Worm (Caenorhabditis elegans) whole organism, L4 larva: ENCODE results near the gene cls-2.

Source experiments
- D1046.2 ChIP-seq: fragments of 200-800 bp; sonication (Bioruptor generic); IDR thresholded peaks from 2 replicates; pipeline ENCODE4 v1.3.6; 2022; ENCODE audit warnings: missing genetic modification characterization, missing compliant biosample characterization
- F26F4.8 ChIP-seq: fragments of 200-800 bp; sonication (Bioruptor generic); conservative IDR thresholded peaks from 2 replicates; pipeline ENCODE4 v1.3.6; 2022; ENCODE audit warnings: missing genetic modification characterization, missing compliant biosample characterization
- T20F7.1 ChIP-seq: fragments of 200-800 bp; sonication (Bioruptor generic); optimal IDR thresholded peaks from 2 replicates; lab custom pipeline; 2018; ENCODE audit warnings: mild to moderate bottlenecking, missing genetic modification characterization, missing compliant biosample characterization
- T26A8.4 ChIP-seq: fragments of 200-800 bp; sonication (Bioruptor generic); IDR thresholded peaks from 2 replicates; pipeline ENCODE4 v1.3.6; 2022; ENCODE audit warnings: missing genetic modification characterization, missing compliant biosample characterization
- Y48G9A.11 ChIP-seq: fragments of 200-800 bp; sonication (Bioruptor generic); IDR thresholded peaks from 2 replicates; pipeline ENCODE4 v1.3.6; 2022; ENCODE audit warnings: missing genetic modification reagents, missing genetic modification characterization, missing compliant biosample characterization
- ZK337.2 ChIP-seq: fragments of 200-800 bp; sonication (Bioruptor generic); IDR thresholded peaks from 2 replicates; pipeline ENCODE4 v1.3.6; 2022; ENCODE audit warnings: missing genetic modification reagents, missing genetic modification characterization, missing compliant biosample characterization
- aha-1 ChIP-seq: fragments of 150-350 bp; peaks from one replicate; lab custom pipeline; 2014; ENCODE audit warnings: missing biosample characterization, missing genetic modification characterization
- ceh-20 ChIP-seq: fragments of 200-800 bp; sonication (Bioruptor generic); IDR thresholded peaks from 2 replicates; pipeline ENCODE4 v1.3.6; 2022; ENCODE audit warnings: missing genetic modification reagents, missing genetic modification characterization, missing compliant biosample characterization
- cey-2 ChIP-seq: sonication (generic microtip); optimal IDR thresholded peaks from 3 replicates; lab custom pipeline; 2017; ENCODE audit warnings: missing genetic modification characterization, mild to moderate bottlenecking, missing compliant biosample characterization, antibody characterized with exemption, borderline replicate concordance; ENCODE audit not compliant: insufficient read depth
- ctbp-1 ChIP-seq: fragments of 200-800 bp; sonication (Bioruptor generic); IDR thresholded peaks from 2 replicates; pipeline ENCODE4 v1.3.6; 2022; ENCODE audit warnings: missing genetic modification reagents, missing genetic modification characterization, missing compliant biosample characterization
- daf-16 ChIP-seq, 3 experiments: sonication (generic microtip); optimal IDR thresholded peaks; 2 replicates each; lab custom pipeline; 2016 to 2017; ENCODE audit warnings: missing genetic modification characterization in 3 of 3, missing genetic modification reagents in 3 of 3, mild to moderate bottlenecking in 2 of 3, missing compliant biosample characterization in 2 of 3, missing biosample characterization in 1 of 3, moderate library complexity in 1 of 3
- dve-1 ChIP-seq: sonication (generic microtip); optimal IDR thresholded peaks from 2 replicates; lab custom pipeline; 2017; ENCODE audit warnings: antibody characterized with exemption, mild to moderate bottlenecking, missing genetic modification characterization, missing compliant biosample characterization; ENCODE audit not compliant: insufficient read depth
- gei-8 ChIP-seq: fragments of 200-800 bp; sonication (Bioruptor generic); optimal IDR thresholded peaks from 2 replicates; lab custom pipeline; 2018; ENCODE audit warnings: mild to moderate bottlenecking, missing genetic modification characterization, missing compliant biosample characterization
- hif-1 ChIP-seq, 2 experiments: sonication (generic microtip); optimal IDR thresholded peaks; 2 replicates each; lab custom pipeline; 2016 to 2017; ENCODE audit warnings: missing compliant biosample characterization in 2 of 2, missing genetic modification characterization in 2 of 2, missing genetic modification reagents in 2 of 2, missing genotype in 2 of 2, mild to moderate bottlenecking in 1 of 2
- hlh-11 ChIP-seq: fragments of 200-800 bp; sonication (Bioruptor generic); optimal IDR thresholded peaks from 2 replicates; lab custom pipeline; 2018; ENCODE audit warnings: mild to moderate bottlenecking, missing genetic modification characterization, missing compliant biosample characterization
- hlh-30 ChIP-seq: sonication (generic microtip); optimal IDR thresholded peaks from 2 replicates; lab custom pipeline; 2017; ENCODE audit warnings: antibody characterized with exemption, mild to moderate bottlenecking, missing genetic modification characterization, missing compliant biosample characterization; ENCODE audit not compliant: insufficient read depth
- hmg-1.1 ChIP-seq: fragments of 200-800 bp; sonication (Bioruptor generic); IDR thresholded peaks from 2 replicates; pipeline ENCODE4 v1.3.6; 2022; ENCODE audit warnings: missing genetic modification reagents, missing genetic modification characterization, missing compliant biosample characterization
- jun-1 ChIP-seq: fragments of 150-350 bp; optimal IDR thresholded peaks from 2 replicates; lab custom pipeline; 2014; ENCODE audit warnings: missing biosample characterization, missing genetic modification reagents, missing genetic modification characterization
- lin-1 ChIP-seq: fragments of 200-800 bp; sonication (Bioruptor generic); IDR thresholded peaks from 2 replicates; pipeline ENCODE4 v1.3.6; 2022; ENCODE audit warnings: missing genetic modification reagents, missing genetic modification characterization, missing compliant biosample characterization
- lin-13 ChIP-seq: fragments of 150-350 bp; optimal IDR thresholded peaks from 2 replicates; lab custom pipeline; 2014; ENCODE audit warnings: missing biosample characterization, missing genetic modification reagents, missing genetic modification characterization
- lsy-2 ChIP-seq, 2 experiments: fragments of 150-350 bp in 1 of 2; sonication (generic microtip) in 1 of 2; optimal IDR thresholded peaks; 2 replicates each; lab custom pipeline; 2014 to 2017; ENCODE audit warnings: missing biosample characterization in 2 of 2, missing genetic modification characterization in 2 of 2
- madf-9 ChIP-seq: fragments of 200-800 bp; sonication (Bioruptor generic); conservative IDR thresholded peaks from 2 replicates; pipeline ENCODE4 v1.3.6; 2022; ENCODE audit warnings: missing genetic modification reagents, missing genetic modification characterization, missing compliant biosample characterization
- mdt-29 ChIP-seq: fragments of 200-800 bp; sonication (Bioruptor generic); IDR thresholded peaks from 2 replicates; pipeline ENCODE4 v1.3.6; 2022; ENCODE audit warnings: missing genetic modification reagents, missing genetic modification characterization, missing compliant biosample characterization
- mep-1 ChIP-seq: fragments of 150-350 bp; sonication (generic microtip); optimal IDR thresholded peaks from 3 replicates; lab custom pipeline; 2014; ENCODE audit warnings: missing biosample characterization, missing genetic modification characterization
- mes-2 ChIP-seq: sonication (generic microtip); optimal IDR thresholded peaks from 2 replicates; lab custom pipeline; 2016; ENCODE audit warnings: missing genotype, mild to moderate bottlenecking, missing genetic modification characterization, missing compliant biosample characterization; ENCODE audit not compliant: poor library complexity, severe bottlenecking
- mxl-3 ChIP-seq: fragments of 200-800 bp; sonication (Bioruptor generic); optimal IDR thresholded peaks from 2 replicates; lab custom pipeline; 2018; ENCODE audit warnings: mild to moderate bottlenecking, missing genetic modification characterization, missing compliant biosample characterization
- nhr-76 ChIP-seq: fragments of 150-350 bp; optimal IDR thresholded peaks from 2 replicates; lab custom pipeline; 2014; ENCODE audit warnings: missing biosample characterization, missing genetic modification characterization
- pha-4 ChIP-seq, 2 experiments: fragments of 150-350 bp in 1 of 2; fragments of 200-800 bp in 1 of 2; sonication (Bioruptor generic) in 1 of 2; IDR thresholded peaks in 1 of 2; optimal IDR thresholded peaks in 1 of 2; 2 replicates each; pipeline versions ENCODE4 v1.3.6 to Lab custom; 2014 to 2022; ENCODE audit warnings: missing genetic modification characterization in 2 of 2, missing genetic modification reagents in 2 of 2, missing biosample characterization in 1 of 2, missing compliant biosample characterization in 1 of 2
- php-3 ChIP-seq: fragments of 200-800 bp; sonication (Bioruptor generic); IDR thresholded peaks from 2 replicates; pipeline ENCODE4 v1.3.6; 2022; ENCODE audit warnings: missing genetic modification reagents, missing genetic modification characterization, missing compliant biosample characterization
- rbr-2 ChIP-seq: sonication (generic microtip); optimal IDR thresholded peaks from 2 replicates; lab custom pipeline; 2016; ENCODE audit warnings: missing genotype, missing genetic modification characterization, missing compliant biosample characterization
- saeg-2 ChIP-seq: fragments of 200-800 bp; sonication (Bioruptor generic); IDR thresholded peaks from 2 replicates; pipeline ENCODE4 v1.3.6; 2022; ENCODE audit warnings: missing genetic modification reagents, missing genetic modification characterization, missing compliant biosample characterization
- set-16 ChIP-seq: fragments of 200-800 bp; sonication (Bioruptor generic); IDR thresholded peaks from 2 replicates; pipeline ENCODE4 v1.3.6; 2022; ENCODE audit warnings: missing genetic modification reagents, missing genetic modification characterization, missing compliant biosample characterization
- skn-1 ChIP-seq: fragments of 150-350 bp; optimal IDR thresholded peaks from 2 replicates; lab custom pipeline; 2014; ENCODE audit warnings: missing biosample characterization, missing genetic modification characterization
- spr-1 ChIP-seq: sonication (generic microtip); optimal IDR thresholded peaks from 2 replicates; lab custom pipeline; 2016; ENCODE audit warnings: mild to moderate bottlenecking, missing genetic modification characterization, missing compliant biosample characterization
- tra-1 ChIP-seq: fragments of 200-800 bp; sonication (Bioruptor generic); IDR thresholded peaks from 2 replicates; pipeline ENCODE4 v1.3.6; 2022; ENCODE audit warnings: missing genetic modification reagents, missing genetic modification characterization, missing compliant biosample characterization
- vab-7 ChIP-seq: fragments of 200-800 bp; sonication (Bioruptor generic); IDR thresholded peaks from 2 replicates; pipeline ENCODE4 v1.3.6; 2022; ENCODE audit warnings: missing genetic modification reagents, missing genetic modification characterization, missing compliant biosample characterization
- zfp-3 ChIP-seq: fragments of 200-800 bp; sonication (Bioruptor generic); conservative IDR thresholded peaks from 2 replicates; pipeline ENCODE4 v1.3.6; 2022; ENCODE audit warnings: missing genetic modification reagents, missing genetic modification characterization, missing compliant biosample characterization
- zip-11 ChIP-seq: fragments of 200-800 bp; sonication (Bioruptor generic); IDR thresholded peaks from 2 replicates; pipeline ENCODE4 v1.3.6; 2022; ENCODE audit warnings: missing genetic modification characterization, missing compliant biosample characterization
- ztf-11 ChIP-seq: fragments of 150-350 bp; optimal IDR thresholded peaks from 2 replicates; lab custom pipeline; 2014; ENCODE audit warnings: missing biosample characterization, missing genetic modification characterization

Gene cls-2

DNA sequence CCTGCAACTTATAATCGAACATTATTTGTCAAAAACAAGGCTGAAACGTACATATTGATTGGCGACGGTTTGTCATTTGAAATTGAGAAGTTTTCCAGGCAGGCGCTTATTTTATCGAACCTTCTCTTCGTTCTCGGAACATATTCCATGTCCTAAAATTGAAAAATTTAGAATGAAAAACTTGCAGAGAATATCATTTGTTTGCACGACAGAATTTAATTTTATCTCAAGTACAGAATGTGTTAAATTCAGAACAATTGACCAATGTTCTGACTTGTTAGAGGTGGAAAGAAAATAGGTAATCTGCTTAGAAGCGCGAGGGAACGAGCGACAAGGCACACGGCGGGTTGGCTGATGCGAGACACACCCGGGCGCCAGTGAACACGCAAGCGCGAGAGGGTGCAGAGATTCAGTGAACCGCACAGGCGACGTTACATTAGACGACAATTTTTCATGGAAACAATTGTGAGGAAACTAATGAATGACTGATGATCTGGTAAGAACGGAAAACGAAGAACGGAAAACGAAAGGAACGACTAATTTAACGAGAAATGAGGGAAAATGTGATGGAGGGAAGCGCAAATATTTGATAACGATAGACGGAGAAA is 2.4 kb upstream of the cls-2 start (continued):
- TF ChIP-seq zfp-3 (GFP tag; lab: Robert Waterston, UW) (peak; percentile 79), lin-13 (GFP tag; lab: Kevin White, UChicago) (peak; percentile 37), hlh-30 (tag; lab: Kevin White, UChicago) (peak; percentile 65), mes-2 (tag; lab: Kevin White, UChicago) (peak; percentile 59), T26A8.4 (GFP tag; lab: Robert Waterston, UW) (peak; percentile 20; the same call in 1 of the 2 replicates), skn-1 (tag; lab: Kevin White, UChicago) (no peak), ctbp-1 (GFP tag; lab: Robert Waterston, UW) (peak; percentile 78), nhr-76 (no peak), tra-1 (0 out of 2 replicates have a peak, but pooled peaks have one; percentile 24), set-16 (GFP tag; lab: Robert Waterston, UW) (peak; percentile 74), D1046.2 (GFP tag; lab: Robert Waterston, UW) (peak; percentile 73), hmg-1.1 (peak; percentile 82), zip-11 (peak; percentile 44; the same call in 1 of the 2 replicates), mep-1 (tag; lab: Kevin White, UChicago) (peak; percentile 54), lsy-2 (tag; optimal IDR thresholded peaks at IDR 0.05; lab: Kevin White, UChicago) (no peak), dve-1 (tag; lab: Kevin White, UChicago) (peak; percentile 4), rbr-2 (tag; lab: Kevin White, UChicago) (peak; percentile 43), daf-16 (GFP tag; optimal IDR thresholded peaks at IDR 0.05; lab: Kevin White, UChicago) (peak in 1 of 2 experiments; percentile 29), daf-16 (tag; optimal IDR thresholded peaks at IDR 0.05; lab: Kevin White, UChicago) (peak; percentile 6), hif-1 (tag; optimal IDR thresholded peaks at IDR 0.05; lab: Kevin White, UChicago) (peak in 1 of 2 experiments; percentile 10), Y48G9A.11 (GFP tag; lab: Robert Waterston, UW) (peak; percentile 69), lin-1 (GFP tag; lab: Robert Waterston, UW) (peak; percentile 39), mxl-3 (GFP tag; lab: Kevin White, UChicago) (peak; percentile 68), mdt-29 (GFP tag; lab: Robert Waterston, UW) (0 out of 2 replicates have a peak, but pooled peaks have one; percentile 19), hlh-11 (tag; lab: Kevin White, UChicago) (peak; percentile 68), aha-1 (tag; lab: Kevin White, UChicago) (peak; percentile 99), pha-4 (GFP tag; IDR thresholded peaks at IDR 0.05; lab: Robert Waterston, UW) (0 out of 2 replicates have a peak, but pooled peaks have one; percentile 13), pha-4 (tag; optimal IDR thresholded peaks at IDR 0.05; lab: Kevin White, UChicago) (no peak), gei-8 (no peak), madf-9 (GFP tag; lab: Robert Waterston, UW) (0 out of 2 replicates have a peak, but pooled peaks have one; percentile 25), spr-1 (tag; lab: Kevin White, UChicago) (no peak), ZK337.2 (no peak), cey-2 (no peak), F26F4.8 (GFP tag; lab: Robert Waterston, UW) (0 out of 2 replicates have a peak, but pooled peaks have one; percentile 42), vab-7 (GFP tag; lab: Robert Waterston, UW) (peak; percentile 24; the same call in 1 of the 2 replicates), T20F7.1 (GFP tag; lab: Kevin White, UChicago) (peak; percentile 39)

ce11 chrIII:9053263-9053662 is 1.6 kb upstream of the cls-2 start:
- TF ChIP-seq saeg-2, result 0 out of 2 replicates have a peak, but pooled peaks have one; percentile 56
- TF ChIP-seq php-3 (GFP tag; lab: Robert Waterston, UW), result no peak
- no peak for TF ChIP-seq ztf-11
- no peak for TF ChIP-seq jun-1
- TF ChIP-seq ctbp-1 (GFP tag; lab: Robert Waterston, UW), result 0 out of 2 replicates have a peak, but pooled peaks have one; percentile 28
- no peak for TF ChIP-seq ceh-20 (GFP tag; lab: Robert Waterston, UW)
- TF ChIP-seq set-16 (GFP tag; lab: Robert Waterston, UW), result no peak
- TF ChIP-seq, all 104 proteins: peak for 2
